Worm (Caenorhabditis elegans): ENCODE data around the gene K10D11.5.

Gene K10D11.5

ce11 chrIV:12973336-12973735, 18.3 kb downstream of the K10D11.5 start, which contains the start of gene F55G11.4:
TSS of gene F55G11.4 (plus strand) at chrIV:12973624.
- no peak for TF ChIP-seq unc-62 (GFP tag; optimal IDR thresholded peaks at IDR 0.05)

- no peak for TF ChIP-seq unc-62 (GFP tag; optimal IDR thresholded peaks at IDR 0.05)
Measured at ce11 chrIV:12972780-12973179, 18.9 kb downstream of the K10D11.5 start.

ce11 chrIV:12971994-12972520, 19.6 kb downstream of the K10D11.5 start:
- TF ChIP-seq unc-62 (GFP tag; optimal IDR thresholded peaks at IDR 0.05) = no peak

DNA sequence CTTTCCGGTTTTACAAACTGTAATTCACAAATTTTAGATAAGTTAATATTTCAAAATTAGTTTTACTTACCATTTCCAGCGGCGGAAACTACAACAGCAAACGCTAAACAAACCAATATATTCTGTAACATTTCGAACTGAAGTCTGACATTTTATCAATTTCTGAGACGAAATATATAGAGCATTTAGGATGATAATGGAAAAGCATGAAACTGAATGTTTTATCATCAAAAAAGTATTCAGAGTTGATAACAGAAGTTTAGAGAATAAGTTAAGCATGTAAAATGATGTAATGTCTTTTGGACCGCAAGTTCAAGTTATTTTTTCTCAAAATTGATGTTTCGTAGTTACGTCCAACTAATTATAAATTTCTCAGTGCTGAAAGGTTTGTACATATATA, 22.5 kb downstream of the K10D11.5 start, which contains the start of gene F55G11.2:
Gene F55G11.2, minus strand, starts transcription at position 149 of the 400 bp plus-strand sequence.
- TF ChIP-seq unc-62 (GFP tag; optimal IDR thresholded peaks at IDR 0.05) = no peak

DNA sequence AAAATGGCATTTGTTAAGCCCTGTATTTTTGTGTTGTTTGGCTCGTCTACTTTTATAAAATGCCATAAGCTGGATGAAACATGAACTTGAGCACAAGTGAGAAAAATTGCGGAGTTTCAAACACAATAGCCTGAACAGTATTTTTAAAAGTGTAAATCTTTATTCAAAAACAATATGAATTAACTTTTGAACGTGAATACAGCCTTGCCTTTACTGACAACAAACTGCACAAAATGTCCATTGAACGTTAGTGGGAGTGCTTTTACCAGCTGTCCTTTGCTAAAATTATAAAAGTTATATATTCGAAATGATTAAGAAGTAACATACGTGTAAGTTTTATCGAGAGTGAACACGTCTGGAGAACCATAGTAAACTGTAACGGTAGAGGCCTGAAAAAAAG, 24.3 kb downstream of the K10D11.5 start:
- TF ChIP-seq unc-62 (GFP tag; optimal IDR thresholded peaks at IDR 0.05) = no peak

ce11 chrIV:12965074-12965473, 26.6 kb downstream of the K10D11.5 start, which contains the start of gene dod-22:
TSS of gene dod-22 (plus strand) at chrIV:12965374.
- no peak for TF ChIP-seq unc-62 (GFP tag; optimal IDR thresholded peaks at IDR 0.05)

ce11 chrIV:12964648-12965047, 27.0 kb downstream of the K10D11.5 start:
- TF ChIP-seq unc-62 (GFP tag; optimal IDR thresholded peaks at IDR 0.05) = no peak

- no peak for TF ChIP-seq unc-62 (GFP tag; optimal IDR thresholded peaks at IDR 0.05)
Measured at ce11 chrIV:12962564-12962963, 29.1 kb downstream of the K10D11.5 start, which contains the start of gene F55G11.8. TSS of gene F55G11.8 (plus strand) at chrIV:12962808.

- TF ChIP-seq unc-62 (GFP tag; optimal IDR thresholded peaks at IDR 0.05) = no peak
Measured at ce11 chrIV:12960136-12960535, 31.5 kb downstream of the K10D11.5 start, which contains the start of gene F55G11.7. TSS of gene F55G11.7 (plus strand) at chrIV:12960436.

DNA sequence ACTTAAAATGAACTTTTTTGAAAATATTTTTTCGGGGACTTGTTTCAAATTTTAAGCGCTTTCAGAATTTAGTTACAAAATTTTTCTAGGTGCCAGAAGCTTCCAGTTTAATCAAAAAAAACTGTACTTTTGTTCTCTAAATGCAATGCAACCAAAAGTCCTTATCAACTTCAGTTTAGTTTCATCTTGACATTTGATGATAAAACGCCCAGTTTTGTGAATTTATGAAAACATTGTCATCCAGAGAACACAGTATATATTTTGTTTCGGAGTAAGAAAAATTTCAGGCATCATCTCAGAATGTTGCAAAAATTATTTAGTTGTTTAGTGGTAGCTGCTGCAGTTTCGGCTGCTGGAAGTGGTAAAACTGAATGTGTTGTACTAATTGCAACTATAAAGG, 33.9 kb downstream of the K10D11.5 start, which contains the start of gene F55G11.6:
Gene F55G11.6, plus strand, starts transcription at position 301 of the 400 bp plus-strand sequence.
- no peak for TF ChIP-seq unc-62 (GFP tag; optimal IDR thresholded peaks at IDR 0.05)

ce11 chrIV:12948470-12948869, 43.2 kb downstream of the K10D11.5 start, which contains the start of gene F55G11.10:
TSS of gene F55G11.10 (plus strand) at chrIV:12948770.
- TF ChIP-seq unc-62 (GFP tag; optimal IDR thresholded peaks at IDR 0.05) = no peak

DNA sequence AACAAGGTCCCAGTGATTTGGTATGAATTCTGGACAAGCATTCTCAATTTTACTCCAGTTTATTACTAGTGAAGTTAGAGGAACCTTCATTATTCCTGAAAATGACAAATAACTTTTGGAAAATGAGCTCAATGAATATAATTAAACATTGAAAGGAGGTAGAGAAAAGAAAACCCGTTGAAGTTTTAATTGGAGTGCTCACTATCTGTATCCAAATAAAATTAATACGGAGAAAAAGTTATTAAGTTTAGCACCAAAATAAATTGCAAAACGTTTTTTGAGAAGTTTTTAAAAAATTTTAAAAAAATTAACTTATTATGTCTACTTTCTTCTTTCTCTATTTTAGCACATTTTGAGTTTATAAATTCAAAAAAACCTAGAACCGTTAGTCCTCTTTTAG, 45.2 kb downstream of the K10D11.5 start, which contains the start of gene F55G11.1:
Gene F55G11.1, minus strand, starts transcription at position 101 of the 400 bp plus-strand sequence.
- no peak for TF ChIP-seq unc-62 (GFP tag; optimal IDR thresholded peaks at IDR 0.05)

DNA sequence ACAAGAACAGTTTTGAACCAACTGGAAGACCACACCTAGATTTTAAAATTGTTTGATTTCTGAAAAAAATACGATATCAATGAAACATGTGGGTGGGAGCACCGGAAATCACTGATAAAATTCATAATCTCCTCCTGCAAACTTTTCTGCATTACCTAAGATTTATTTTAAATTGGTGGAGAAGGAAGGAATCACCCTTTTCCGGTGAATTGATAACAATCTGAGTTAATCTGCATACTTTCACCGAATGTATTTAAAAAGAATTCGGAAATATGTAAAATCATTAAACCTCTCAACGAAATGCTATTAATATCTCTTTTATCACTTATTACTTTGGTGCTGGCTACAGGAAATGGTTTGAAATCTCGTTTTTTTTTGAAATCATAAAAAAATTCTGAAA, 49.0 kb downstream of the K10D11.5 start, which contains the start of gene dct-19:
Gene dct-19, plus strand, starts transcription at position 301 of the 400 bp plus-strand sequence.
- TF ChIP-seq unc-62 (GFP tag; optimal IDR thresholded peaks at IDR 0.05) = no peak

DNA sequence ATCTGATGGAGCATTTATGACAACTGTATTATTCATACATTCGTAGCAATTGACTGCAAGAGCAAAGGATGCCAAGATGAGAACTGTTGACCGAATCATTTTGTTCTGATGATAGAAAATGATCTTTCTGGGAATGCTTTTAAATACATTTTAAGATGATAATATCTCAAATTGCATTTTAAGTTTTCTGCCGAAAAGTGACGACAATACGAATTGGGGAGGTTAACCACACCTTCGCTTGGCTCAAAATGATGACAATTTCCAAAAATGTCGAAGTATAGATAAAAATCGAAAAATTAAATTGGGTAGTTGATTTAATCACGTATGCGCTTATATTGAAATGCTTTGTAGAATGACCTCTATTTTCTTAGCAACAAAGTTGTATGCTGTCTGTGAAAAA, 50.4 kb downstream of the K10D11.5 start, which contains the start of gene dod-24:
Gene dod-24, minus strand, starts transcription at position 101 of the 400 bp plus-strand sequence.
- TF ChIP-seq unc-62 (GFP tag; optimal IDR thresholded peaks at IDR 0.05) = no peak
